Fruit fly (Drosophila melanogaster) whole organism, embryonic: ENCODE measurements around the gene sicily.

ENCODE experiments used
- Asciz ChIP-seq: fragments of 200-800 bp; sonication (Bioruptor generic); optimal IDR thresholded peaks from 2 replicates; lab custom pipeline; 2017; ENCODE audit warnings: missing biosample characterization, mild to moderate bottlenecking, missing genetic modification characterization, missing genetic modification reagents
- BEAF-32 ChIP-seq: fragments of 200-800 bp; sonication (Bioruptor generic); optimal IDR thresholded peaks from 3 replicates; lab custom pipeline; 2017; ENCODE audit warnings: missing biosample characterization, missing genetic modification characterization, mild to moderate bottlenecking, moderate library complexity, missing genetic modification reagents
- CG11398 ChIP-seq: fragments of 200-800 bp; sonication (Bioruptor generic); optimal IDR thresholded peaks from 2 replicates; lab custom pipeline; 2016; ENCODE audit warnings: missing biosample characterization, missing genetic modification characterization
- CG11504 ChIP-seq: fragments of 200-800 bp; sonication (Bioruptor generic); optimal IDR thresholded peaks from 3 replicates; lab custom pipeline; 2019; ENCODE audit warnings: missing biosample characterization, mild to moderate bottlenecking, missing genetic modification characterization, moderate library complexity
- CG11695 ChIP-seq: fragments of 200-800 bp; sonication (Bioruptor generic); IDR thresholded peaks from 3 replicates; pipeline ENCODE4 v1.3.6; 2022; ENCODE audit warnings: missing biosample characterization, missing genetic modification characterization
- CG12744 ChIP-seq: fragments of 200-800 bp; sonication (Bioruptor generic); optimal IDR thresholded peaks from 2 replicates; lab custom pipeline; 2016; ENCODE audit warnings: missing biosample characterization, missing genetic modification characterization
- CG15011 ChIP-seq: fragments of 200-800 bp; sonication (Bioruptor generic); optimal IDR thresholded peaks from 3 replicates; lab custom pipeline; 2018; ENCODE audit warnings: missing biosample characterization, mild to moderate bottlenecking, missing genetic modification characterization
- CG17568 ChIP-seq: fragments of 200-800 bp; sonication (Bioruptor generic); optimal IDR thresholded peaks from 2 replicates; lab custom pipeline; 2018; ENCODE audit warnings: missing biosample characterization, mild to moderate bottlenecking, missing genetic modification characterization, moderate library complexity
- CG31388 ChIP-seq: fragments of 200-800 bp; sonication (Bioruptor generic); optimal IDR thresholded peaks from 2 replicates; lab custom pipeline; 2016; ENCODE audit warnings: missing biosample characterization, missing genetic modification characterization
- CG34224 ChIP-seq: fragments of 200-800 bp; sonication (Bioruptor generic); IDR thresholded peaks from 3 replicates; pipeline ENCODE4 v1.3.6; 2022; ENCODE audit warnings: missing biosample characterization, missing genetic modification characterization; ENCODE audit not compliant: partially characterized antibody
- CG3838 ChIP-seq: fragments of 200-800 bp; sonication (Bioruptor generic); optimal IDR thresholded peaks from 3 replicates; lab custom pipeline; 2016; ENCODE audit warnings: missing biosample characterization, missing genetic modification characterization
- CG7839 ChIP-seq: fragments of 200-800 bp; sonication (Bioruptor generic); optimal IDR thresholded peaks from 3 replicates; lab custom pipeline; 2018; ENCODE audit warnings: missing biosample characterization, mild to moderate bottlenecking, missing genetic modification characterization, moderate library complexity
- Dip3 ChIP-seq: fragments of 200-800 bp; sonication (Bioruptor generic); optimal IDR thresholded peaks from 3 replicates; lab custom pipeline; 2016; ENCODE audit warnings: missing biosample characterization, missing genetic modification characterization
- Eip74EF ChIP-seq, 2 experiments: fragments of 200-800 bp in 1 of 2; fragments of >200 bp in 1 of 2; sonication (Bioruptor generic) in 1 of 2; optimal IDR thresholded peaks; 2 replicates each; lab custom pipeline; 2017 to 2019; ENCODE audit warnings: missing biosample characterization in 2 of 2, missing genetic modification characterization in 2 of 2, mild to moderate bottlenecking in 1 of 2, moderate library complexity in 1 of 2
- Gug ChIP-seq: fragments of 200-800 bp; sonication (Bioruptor generic); IDR thresholded peaks from 4 replicates; pipeline ENCODE4 v1.3.6; 2022; ENCODE audit warnings: missing biosample characterization, missing genetic modification characterization
- HLH54F ChIP-seq: fragments of 200-800 bp; sonication (Bioruptor generic); optimal IDR thresholded peaks from 3 replicates; lab custom pipeline; 2016; ENCODE audit warnings: missing biosample characterization, missing genetic modification characterization
- Hr51 ChIP-seq, 2 experiments: fragments of 200-800 bp; sonication (Bioruptor generic); optimal IDR thresholded peaks; 2 replicates in 1 of 2; 3 replicates in 1 of 2; lab custom pipeline; 2016 to 2018; ENCODE audit warnings: missing biosample characterization in 2 of 2, missing genetic modification characterization in 2 of 2, mild to moderate bottlenecking in 1 of 2, moderate library complexity in 1 of 2
- Hsf ChIP-seq: fragments of 200-800 bp; sonication (Bioruptor generic); optimal IDR thresholded peaks from 3 replicates; lab custom pipeline; 2016; ENCODE audit warnings: missing biosample characterization, missing genetic modification characterization
- Meics ChIP-seq: fragments of 200-800 bp; sonication (Bioruptor generic); optimal IDR thresholded peaks from 2 replicates; lab custom pipeline; 2017; ENCODE audit warnings: missing biosample characterization, mild to moderate bottlenecking, missing genetic modification characterization
- Mes4 ChIP-seq: fragments of 200-800 bp; sonication (Bioruptor generic); optimal IDR thresholded peaks from 2 replicates; lab custom pipeline; 2016; ENCODE audit warnings: missing biosample characterization, missing genetic modification characterization
- Mrtf ChIP-seq: fragments of 200-800 bp; sonication (Bioruptor generic); IDR thresholded peaks from 3 replicates; pipeline ENCODE4 v1.3.6; 2022; ENCODE audit warnings: missing biosample characterization, missing genetic modification characterization
- Myb ChIP-seq: fragments of 200-800 bp; sonication (Bioruptor generic); optimal IDR thresholded peaks from 2 replicates; lab custom pipeline; 2016; ENCODE audit warnings: missing biosample characterization, missing genetic modification characterization
- Ptx1 ChIP-seq: fragments of 200-800 bp; sonication (Bioruptor generic); IDR thresholded peaks from 2 replicates; pipeline ENCODE4 v1.3.6; 2022; ENCODE audit warnings: missing biosample characterization, missing genetic modification characterization
- Sry-δ ChIP-seq: fragments of 200-800 bp; sonication (Bioruptor generic); optimal IDR thresholded peaks from 2 replicates; lab custom pipeline; 2016; ENCODE audit warnings: missing biosample characterization, missing genetic modification characterization
- ase ChIP-seq: fragments of 200-800 bp; sonication (Bioruptor generic); IDR thresholded peaks from 3 replicates; pipeline ENCODE4 v1.3.6; 2022; ENCODE audit warnings: missing biosample characterization, missing genetic modification characterization
- bab2 ChIP-seq: fragments of 200-800 bp; sonication (Bioruptor generic); optimal IDR thresholded peaks from 2 replicates; lab custom pipeline; 2016; ENCODE audit warnings: missing biosample characterization, missing genetic modification characterization
- cad ChIP-seq: fragments of >200 bp; optimal IDR thresholded peaks from 2 replicates; lab custom pipeline; 2017; ENCODE audit warnings: missing biosample characterization, missing genetic modification characterization
- caup ChIP-seq: fragments of 200-800 bp; sonication (Bioruptor generic); optimal IDR thresholded peaks from 3 replicates; lab custom pipeline; 2017; ENCODE audit warnings: missing biosample characterization, mild to moderate bottlenecking, missing genetic modification characterization, moderate library complexity; ENCODE audit not compliant: severe bottlenecking
- esg ChIP-seq: fragments of 200-800 bp; sonication (Bioruptor generic); conservative IDR thresholded peaks from 2 replicates; pipeline ENCODE4 v1.3.6; 2022; ENCODE audit warnings: missing biosample characterization, missing genetic modification characterization
- eve ChIP-seq, 2 experiments: fragments of >200 bp; optimal IDR thresholded peaks; 2 replicates each; lab custom pipeline; 2017; ENCODE audit warnings: missing biosample characterization in 2 of 2, missing genetic modification characterization in 2 of 2
- fd102C ChIP-seq: fragments of 200-800 bp; sonication (Bioruptor generic); optimal IDR thresholded peaks from 2 replicates; lab custom pipeline; 2018; ENCODE audit warnings: missing biosample characterization, mild to moderate bottlenecking, missing genetic modification characterization, moderate library complexity
- mld ChIP-seq: fragments of 200-800 bp; sonication (Bioruptor generic); IDR thresholded peaks from 3 replicates; pipeline ENCODE4 v1.3.6; 2022; ENCODE audit warnings: missing biosample characterization, missing genetic modification characterization; ENCODE audit not compliant: partially characterized antibody
- org-1 ChIP-seq: fragments of 200-800 bp; sonication (Bioruptor generic); optimal IDR thresholded peaks from 2 replicates; lab custom pipeline; 2017; ENCODE audit warnings: missing biosample characterization, missing genetic modification characterization
- p53 ChIP-seq: fragments of 200-800 bp; sonication (Bioruptor generic); optimal IDR thresholded peaks from 2 replicates; lab custom pipeline; 2016; ENCODE audit warnings: missing biosample characterization, missing genetic modification characterization
- pfk ChIP-seq: fragments of 200-800 bp; sonication (Bioruptor generic); optimal IDR thresholded peaks from 2 replicates; lab custom pipeline; 2018; ENCODE audit warnings: missing biosample characterization, mild to moderate bottlenecking, missing genetic modification characterization, moderate library complexity
- pho ChIP-seq: fragments of 200-800 bp; sonication (Bioruptor generic); optimal IDR thresholded peaks from 2 replicates; lab custom pipeline; 2016; ENCODE audit warnings: missing biosample characterization, missing genetic modification characterization
- pita ChIP-seq: fragments of 200-800 bp; sonication (Bioruptor generic); optimal IDR thresholded peaks from 2 replicates; lab custom pipeline; 2017; ENCODE audit warnings: missing biosample characterization, mild to moderate bottlenecking, missing genetic modification characterization
- rib ChIP-seq: fragments of 200-800 bp; sonication (Bioruptor generic); IDR thresholded peaks from 2 replicates; pipeline ENCODE4 v1.3.6; 2022; ENCODE audit warnings: missing biosample characterization, missing genetic modification characterization
- schlank ChIP-seq: fragments of 200-800 bp; sonication (Bioruptor generic); optimal IDR thresholded peaks from 2 replicates; lab custom pipeline; 2018; ENCODE audit warnings: missing biosample characterization, mild to moderate bottlenecking, missing genetic modification characterization
- sisA ChIP-seq: fragments of 200-800 bp; sonication (Bioruptor generic); IDR thresholded peaks from 2 replicates; pipeline ENCODE4 v1.3.6; 2022; ENCODE audit warnings: missing biosample characterization, missing genetic modification characterization
- sna ChIP-seq: fragments of 200-800 bp; sonication (Bioruptor generic); IDR thresholded peaks from 2 replicates; pipeline ENCODE4 v1.3.6; 2022; ENCODE audit warnings: missing biosample characterization, missing genetic modification characterization; ENCODE audit not compliant: partially characterized antibody
- tin ChIP-seq: fragments of 200-800 bp; sonication (Bioruptor generic); optimal IDR thresholded peaks from 3 replicates; lab custom pipeline; 2016; ENCODE audit warnings: missing biosample characterization, missing genetic modification characterization
- tna ChIP-seq: fragments of 200-800 bp; sonication (Bioruptor generic); IDR thresholded peaks from 2 replicates; pipeline ENCODE4 v1.3.6; 2022; ENCODE audit warnings: missing biosample characterization, missing genetic modification characterization; ENCODE audit not compliant: partially characterized antibody
- tup ChIP-seq: fragments of 200-800 bp; sonication (Bioruptor generic); optimal IDR thresholded peaks from 2 replicates; lab custom pipeline; 2016; ENCODE audit warnings: missing biosample characterization, mild to moderate bottlenecking, missing genetic modification characterization, moderate library complexity
- tx ChIP-seq: fragments of 200-800 bp; sonication (Bioruptor generic); optimal IDR thresholded peaks from 2 replicates; lab custom pipeline; 2016; ENCODE audit warnings: missing biosample characterization, missing genetic modification characterization
- vnd ChIP-seq: fragments of 200-800 bp; sonication (Bioruptor generic); IDR thresholded peaks from 3 replicates; pipeline ENCODE4 v1.3.6; 2022; ENCODE audit warnings: missing biosample characterization, missing genetic modification characterization; ENCODE audit not compliant: partially characterized antibody
- wor ChIP-seq: fragments of 200-800 bp; sonication (Bioruptor generic); IDR thresholded peaks from 2 replicates; pipeline ENCODE4 v1.3.6; 2022; ENCODE audit warnings: missing biosample characterization, missing genetic modification characterization
- z ChIP-seq: fragments of 200-800 bp; sonication (Bioruptor generic); IDR thresholded peaks from 3 replicates; pipeline ENCODE4 v1.3.6; 2022; ENCODE audit warnings: missing biosample characterization, missing genetic modification characterization
- zfh2 ChIP-seq: fragments of 200-800 bp; sonication (Bioruptor generic); optimal IDR thresholded peaks from 2 replicates; lab custom pipeline; 2016; ENCODE audit warnings: missing biosample characterization, missing genetic modification characterization

sicily gene

dm6 chrX:11884134-11884533, 7.4 kb upstream of the sicily start (continued):
- no peak for TF ChIP-seq pfk (GFP tag; lab: Kevin White, UChicago)
- TF ChIP-seq, all 482 proteins: peak for 9

- TF ChIP-seq Meics (GFP tag; lab: Kevin White, UChicago) (peak; percentile 62), Asciz (GFP tag; lab: Kevin White, UChicago) (no peak), CG15011 (GFP tag; lab: Kevin White, UChicago) (no peak), tna (GFP tag; lab: Robert Waterston, UW) (0 out of 2 replicates have a peak, but pooled peaks have one; percentile 25), caup (GFP tag; lab: Kevin White, UChicago) (peak; percentile 31), CG11398 (no peak), ase (no peak), pho (no peak), p53 (GFP tag; lab: Kevin White, UChicago) (no peak), schlank (tag; lab: Kevin White, UChicago) (no peak), HLH54F (no peak), Eip74EF (GFP tag; optimal IDR thresholded peaks at IDR 0.05; lab: Kevin White, UChicago) (no peak), Sry-δ (GFP tag; lab: Kevin White, UChicago) (no peak), Ptx1 (GFP tag; lab: Robert Waterston, UW) (no peak), tx (GFP tag; lab: Kevin White, UChicago) (no peak), pita (no peak), Gug (no peak), sna (GFP tag; lab: Robert Waterston, UW) (no peak), z (GFP tag; lab: Robert Waterston, UW) (no peak), Mes4 (GFP tag; lab: Kevin White, UChicago) (no peak), CG31388 (no peak), rib (GFP tag; lab: Robert Waterston, UW) (no peak), CG11504 (tag; lab: Kevin White, UChicago) (no peak), mld (GFP tag; lab: Robert Waterston, UW) (no peak), bab2 (GFP tag; lab: Kevin White, UChicago) (no peak), CG7839 (peak; percentile 20), Hsf (GFP tag; lab: Kevin White, UChicago) (no peak), tin (GFP tag; lab: Kevin White, UChicago) (no peak), fd102C (GFP tag; lab: Kevin White, UChicago) (no peak), Mrtf (GFP tag; lab: Robert Waterston, UW) (no peak), CG3838 (GFP tag; lab: Kevin White, UChicago) (no peak), vnd (GFP tag; lab: Robert Waterston, UW) (no peak), CG17568 (GFP tag; lab: Kevin White, UChicago) (no peak), wor (GFP tag; lab: Robert Waterston, UW) (no peak), CG11695 (GFP tag; lab: Robert Waterston, UW) (peak; percentile 19; the same call in 1 of the 3 replicates), CG34224 (GFP tag; lab: Robert Waterston, UW) (peak; percentile 30; the same call in 1 of the 3 replicates), sisA (no peak), esg (GFP tag; lab: Robert Waterston, UW) (peak; percentile 34; the same call in 1 of the 2 replicates), BEAF-32 (no peak), CG12744 (GFP tag; lab: Kevin White, UChicago) (no peak), Hr51 (GFP tag; optimal IDR thresholded peaks at IDR 0.05; lab: Kevin White, UChicago) (peak in 1 of 2 experiments; percentile 69), eve (GFP tag; optimal IDR thresholded peaks at IDR 0.05; lab: Kevin White, UChicago) (no peak), org-1 (GFP tag; lab: Kevin White, UChicago) (no peak), Dip3 (GFP tag; lab: Kevin White, UChicago) (peak; percentile 10), zfh2 (GFP tag; lab: Kevin White, UChicago) (peak; percentile 17), cad (GFP tag; lab: Kevin White, UChicago) (no peak), Myb (no peak), tup (no peak)
These were observed 6.2 kb upstream of the sicily start for dm6 chrX:11885356-11885755.
